Fruit fly (Drosophila melanogaster) whole organism, embryonic: ENCODE data around the gene CG11263.

ENCODE experiments used
- Antp ChIP-seq: fragments of 200-800 bp; sonication (Bioruptor generic); optimal IDR thresholded peaks from 3 replicates; lab custom pipeline; 2016; ENCODE audit warnings: missing biosample characterization, missing genetic modification characterization
- Bgb ChIP-seq: fragments of 200-800 bp; sonication (Bioruptor generic); IDR thresholded peaks from 2 replicates; pipeline ENCODE4 v1.3.6; 2022; ENCODE audit warnings: missing biosample characterization, missing genetic modification characterization; ENCODE audit not compliant: partially characterized antibody
- CG11093 ChIP-seq: fragments of 200-800 bp; sonication (Bioruptor generic); IDR thresholded peaks from 3 replicates; pipeline ENCODE4 v1.3.6; 2022; ENCODE audit warnings: missing biosample characterization, missing genetic modification characterization
- CG14050 ChIP-seq: fragments of 200-800 bp; sonication (Bioruptor generic); IDR thresholded peaks from 3 replicates; pipeline ENCODE4 v1.3.6; 2022; ENCODE audit warnings: missing biosample characterization, missing genetic modification characterization
- CG17385 ChIP-seq: fragments of 200-800 bp; sonication (Bioruptor generic); optimal IDR thresholded peaks from 3 replicates; lab custom pipeline; 2018; ENCODE audit warnings: missing biosample characterization, mild to moderate bottlenecking, missing genetic modification characterization
- CG30020 ChIP-seq: fragments of 200-800 bp; optimal IDR thresholded peaks from 2 replicates; lab custom pipeline; 2019; ENCODE audit warnings: missing biosample characterization, mild to moderate bottlenecking, missing genetic modification characterization, moderate library complexity
- CG33213 ChIP-seq: fragments of 200-800 bp; sonication (Bioruptor generic); optimal IDR thresholded peaks from 3 replicates; lab custom pipeline; 2016; ENCODE audit warnings: missing biosample characterization, missing genetic modification characterization
- CG3407 ChIP-seq: fragments of 200-800 bp; sonication (Bioruptor generic); optimal IDR thresholded peaks from 2 replicates; lab custom pipeline; 2018; ENCODE audit warnings: missing biosample characterization, mild to moderate bottlenecking, missing genetic modification characterization
- CG42726 ChIP-seq: fragments of 200-800 bp; sonication (Bioruptor generic); IDR thresholded peaks from 2 replicates; pipeline ENCODE4 v1.3.6; 2022; ENCODE audit warnings: missing biosample characterization, missing genetic modification characterization; ENCODE audit not compliant: partially characterized antibody
- CG4360 ChIP-seq: fragments of 200-800 bp; sonication (Bioruptor generic); IDR thresholded peaks from 2 replicates; pipeline ENCODE4 v1.3.6; 2022; ENCODE audit warnings: missing biosample characterization, missing genetic modification characterization
- CG6854 ChIP-seq: fragments of 200-800 bp; sonication (Bioruptor generic); optimal IDR thresholded peaks from 3 replicates; lab custom pipeline; 2017; ENCODE audit warnings: missing biosample characterization, mild to moderate bottlenecking, missing genetic modification characterization
- CG8924 ChIP-seq: fragments of 200-800 bp; optimal IDR thresholded peaks from 3 replicates; lab custom pipeline; 2019; ENCODE audit warnings: missing biosample characterization, mild to moderate bottlenecking, missing genetic modification characterization, moderate library complexity
- CG9215 ChIP-seq: fragments of 200-800 bp; sonication (Bioruptor generic); IDR thresholded peaks from 2 replicates; pipeline ENCODE4 v1.3.6; 2022; ENCODE audit warnings: missing biosample characterization, missing genetic modification characterization
- CG9609 ChIP-seq: fragments of 200-800 bp; sonication (Bioruptor generic); optimal IDR thresholded peaks from 3 replicates; lab custom pipeline; 2016; ENCODE audit warnings: missing biosample characterization, missing genetic modification characterization
- CG9817 ChIP-seq: fragments of 200-800 bp; sonication (Bioruptor generic); optimal IDR thresholded peaks from 2 replicates; lab custom pipeline; 2018; ENCODE audit warnings: missing biosample characterization, mild to moderate bottlenecking, missing genetic modification characterization, moderate library complexity
- Chrac-16 ChIP-seq: fragments of 200-800 bp; sonication (Bioruptor generic); optimal IDR thresholded peaks from 3 replicates; lab custom pipeline; 2016; ENCODE audit warnings: missing biosample characterization, missing genetic modification characterization
- CrebB ChIP-seq: fragments of 200-800 bp; sonication (Bioruptor generic); optimal IDR thresholded peaks from 3 replicates; lab custom pipeline; 2018; ENCODE audit warnings: missing biosample characterization, mild to moderate bottlenecking, missing genetic modification characterization
- Elba2 ChIP-seq: fragments of 200-800 bp; sonication (Bioruptor generic); optimal IDR thresholded peaks from 3 replicates; lab custom pipeline; 2016; ENCODE audit warnings: missing biosample characterization, missing genetic modification characterization
- Ets65A ChIP-seq: fragments of 200-800 bp; sonication (Bioruptor generic); peaks from one replicate; lab custom pipeline; 2016; ENCODE audit warnings: missing biosample characterization, missing genetic modification characterization
- GATAe ChIP-seq: fragments of 200-800 bp; sonication (Bioruptor generic); conservative IDR thresholded peaks from 2 replicates; pipeline ENCODE4 v1.3.6; 2022; ENCODE audit warnings: missing biosample characterization, missing genetic modification characterization
- HmgZ ChIP-seq: fragments of 200-800 bp; sonication (Bioruptor generic); optimal IDR thresholded peaks from 2 replicates; lab custom pipeline; 2018; ENCODE audit warnings: missing biosample characterization, mild to moderate bottlenecking, missing genetic modification characterization
- Hr78 ChIP-seq, 2 experiments: fragments of 200-800 bp in 1 of 2; fragments of >200 bp in 1 of 2; sonication (Bioruptor generic) in 1 of 2; optimal IDR thresholded peaks; 2 replicates each; lab custom pipeline; 2017 to 2019; ENCODE audit warnings: missing biosample characterization in 2 of 2, missing genetic modification characterization in 2 of 2, mild to moderate bottlenecking in 1 of 2, moderate library complexity in 1 of 2
- Hsf ChIP-seq: fragments of 200-800 bp; sonication (Bioruptor generic); optimal IDR thresholded peaks from 3 replicates; lab custom pipeline; 2016; ENCODE audit warnings: missing biosample characterization, missing genetic modification characterization
- Nf-YC ChIP-seq: fragments of 200-800 bp; optimal IDR thresholded peaks from 3 replicates; lab custom pipeline; 2019; ENCODE audit warnings: missing biosample characterization, mild to moderate bottlenecking, missing genetic modification characterization, moderate library complexity
- Stat92E ChIP-seq, 3 experiments: fragments of >200 bp in 2 of 3; fragments of 200-800 bp in 1 of 3; sonication (Bioruptor generic) in 1 of 3; optimal IDR thresholded peaks; 2 replicates each; lab custom pipeline; 2017 to 2019; ENCODE audit warnings: missing biosample characterization in 3 of 3, missing genetic modification characterization in 3 of 3, mild to moderate bottlenecking in 1 of 3, moderate library complexity in 1 of 3
- Usf ChIP-seq: fragments of 200-800 bp; sonication (Bioruptor generic); optimal IDR thresholded peaks from 2 replicates; lab custom pipeline; 2017; ENCODE audit warnings: missing genotype, missing biosample characterization, missing genetic modification characterization
- Vsx1 ChIP-seq: fragments of 200-800 bp; sonication (Bioruptor generic); optimal IDR thresholded peaks from 2 replicates; lab custom pipeline; 2017; ENCODE audit warnings: missing biosample characterization, mild to moderate bottlenecking, missing genetic modification characterization, missing genetic modification reagents
- YL-1 ChIP-seq: fragments of 200-800 bp; sonication (Bioruptor generic); optimal IDR thresholded peaks from 3 replicates; lab custom pipeline; 2017; ENCODE audit warnings: missing biosample characterization, mild to moderate bottlenecking, missing genetic modification characterization
- ato ChIP-seq: fragments of 200-800 bp; sonication (Bioruptor generic); IDR thresholded peaks from 2 replicates; pipeline ENCODE4 v1.3.6; 2022; ENCODE audit warnings: missing biosample characterization, missing genetic modification characterization; ENCODE audit not compliant: partially characterized antibody
- bigmax ChIP-seq: fragments of 200-800 bp; sonication (Bioruptor generic); optimal IDR thresholded peaks from 2 replicates; lab custom pipeline; 2018; ENCODE audit warnings: missing biosample characterization, mild to moderate bottlenecking, missing genetic modification characterization
- bsh ChIP-seq, 2 experiments: fragments of 200-800 bp; sonication (Bioruptor generic); optimal IDR thresholded peaks; 2 replicates each; lab custom pipeline; 2017 to 2018; ENCODE audit warnings: mild to moderate bottlenecking in 2 of 2, missing biosample characterization in 2 of 2, missing genetic modification characterization in 2 of 2, moderate library complexity in 1 of 2
- ci ChIP-seq: fragments of 200-800 bp; sonication (Bioruptor generic); IDR thresholded peaks from 3 replicates; pipeline ENCODE4 v1.3.6; 2022; ENCODE audit warnings: missing biosample characterization, missing genetic modification characterization
- dimm ChIP-seq: fragments of 200-800 bp; sonication (Bioruptor generic); IDR thresholded peaks from 2 replicates; pipeline ENCODE4 v1.3.6; 2022; ENCODE audit warnings: missing biosample characterization, missing genetic modification characterization
- en ChIP-seq: fragments of 200-800 bp; sonication (Bioruptor generic); optimal IDR thresholded peaks from 2 replicates; lab custom pipeline; 2016; ENCODE audit warnings: missing biosample characterization, missing genetic modification characterization
- esg ChIP-seq: fragments of 200-800 bp; sonication (Bioruptor generic); conservative IDR thresholded peaks from 2 replicates; pipeline ENCODE4 v1.3.6; 2022; ENCODE audit warnings: missing biosample characterization, missing genetic modification characterization
- kay ChIP-seq: fragments of 200-800 bp; sonication (Bioruptor generic); optimal IDR thresholded peaks from 2 replicates; lab custom pipeline; 2016; ENCODE audit warnings: missing biosample characterization, missing genetic modification characterization
- lab ChIP-seq: fragments of 200-800 bp; sonication (Bioruptor generic); optimal IDR thresholded peaks from 3 replicates; lab custom pipeline; 2017; ENCODE audit warnings: missing biosample characterization, missing genetic modification characterization, mild to moderate bottlenecking, moderate library complexity, missing genetic modification reagents
- nau ChIP-seq: fragments of 200-800 bp; sonication (Bioruptor generic); optimal IDR thresholded peaks from 3 replicates; lab custom pipeline; 2017; ENCODE audit warnings: missing biosample characterization, mild to moderate bottlenecking, missing genetic modification characterization, missing genetic modification reagents
- otp ChIP-seq: fragments of 200-800 bp; sonication (Bioruptor generic); IDR thresholded peaks from 3 replicates; pipeline ENCODE4, ENCODE4 v1.3.6; 2022; ENCODE audit warnings: missing biosample characterization, missing genetic modification characterization
- pum ChIP-seq: fragments of 200-800 bp; sonication (Bioruptor generic); optimal IDR thresholded peaks from 2 replicates; lab custom pipeline; 2016; ENCODE audit warnings: missing biosample characterization, missing genetic modification characterization
- ranshi ChIP-seq: fragments of 200-800 bp; sonication (Bioruptor generic); IDR thresholded peaks from 2 replicates; pipeline ENCODE4 v1.3.6; 2022; ENCODE audit warnings: missing biosample characterization, missing genetic modification characterization
- repo ChIP-seq: fragments of 200-800 bp; sonication (Bioruptor generic); optimal IDR thresholded peaks from 2 replicates; lab custom pipeline; 2016; ENCODE audit warnings: missing biosample characterization, missing genetic modification characterization
- rib ChIP-seq: fragments of 200-800 bp; sonication (Bioruptor generic); IDR thresholded peaks from 2 replicates; pipeline ENCODE4 v1.3.6; 2022; ENCODE audit warnings: missing biosample characterization, missing genetic modification characterization
- salm ChIP-seq: fragments of 200-800 bp; sonication (Bioruptor generic); optimal IDR thresholded peaks from 2 replicates; lab custom pipeline; 2018; ENCODE audit warnings: missing biosample characterization, mild to moderate bottlenecking, missing genetic modification characterization
- sisA ChIP-seq: fragments of 200-800 bp; sonication (Bioruptor generic); IDR thresholded peaks from 2 replicates; pipeline ENCODE4 v1.3.6; 2022; ENCODE audit warnings: missing biosample characterization, missing genetic modification characterization
- sqz ChIP-seq: fragments of 200-800 bp; sonication (Bioruptor generic); optimal IDR thresholded peaks from 3 replicates; lab custom pipeline; 2018; ENCODE audit warnings: missing biosample characterization, mild to moderate bottlenecking, missing genetic modification characterization
- sr ChIP-seq: fragments of 200-800 bp; sonication (Bioruptor generic); IDR thresholded peaks from 3 replicates; pipeline ENCODE4 v1.3.6; 2022; ENCODE audit warnings: missing biosample characterization, missing genetic modification characterization
- stc ChIP-seq: fragments of 200-800 bp; sonication (Bioruptor generic); IDR thresholded peaks from 2 replicates; pipeline ENCODE4 v1.3.6; 2022; ENCODE audit warnings: missing biosample characterization, missing genetic modification characterization
- stwl ChIP-seq: fragments of 200-800 bp; sonication (Bioruptor generic); optimal IDR thresholded peaks from 3 replicates; lab custom pipeline; 2018; ENCODE audit warnings: missing biosample characterization, mild to moderate bottlenecking, missing genetic modification characterization, moderate library complexity
- tgo ChIP-seq: fragments of 200-800 bp; sonication (Bioruptor generic); IDR thresholded peaks from 3 replicates; pipeline ENCODE4 v1.3.6; 2022; ENCODE audit warnings: missing biosample characterization, missing genetic modification characterization
- ttk ChIP-seq: fragments of 200-800 bp; sonication (Bioruptor generic); IDR thresholded peaks from 2 replicates; pipeline ENCODE4 v2.1.2; 2022; ENCODE audit warnings: missing biosample characterization, missing genetic modification characterization

Gene CG11263

DNA sequence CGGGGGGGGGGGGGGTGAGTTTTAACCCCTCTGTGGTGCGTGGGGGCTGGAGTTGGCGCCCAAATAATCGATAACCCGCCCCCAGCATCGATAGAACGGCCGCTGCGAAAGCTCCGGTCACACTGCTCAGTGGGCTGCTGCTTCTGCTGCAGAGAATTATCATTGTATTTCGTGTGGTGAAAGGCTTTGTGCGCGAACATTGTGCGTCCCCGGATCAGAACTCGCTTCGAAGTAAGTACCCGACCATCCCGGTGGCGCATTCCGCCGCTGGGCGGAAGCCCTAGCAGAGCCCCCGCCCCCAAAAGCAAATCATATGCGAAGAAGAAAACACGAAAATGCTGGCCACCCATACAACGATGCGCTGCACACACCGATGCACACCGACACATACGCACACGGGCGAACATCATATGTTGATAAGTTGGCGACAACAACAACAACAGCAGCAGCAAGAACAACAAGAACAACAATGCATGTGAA lies 37.8 kb downstream of the CG11263 start, which contains the start of gene Syx13 (continued):
- TF ChIP-seq CG8924 (tag; lab: Kevin White, UChicago) (peak; percentile 21), Stat92E (GFP tag; optimal IDR thresholded peaks at IDR 0.05; lab: Kevin White, UChicago) (peak in 1 of 3 experiments; percentile 21), CG9817 (tag; lab: Kevin White, UChicago) (no peak), rib (GFP tag; lab: Robert Waterston, UW) (0 out of 2 replicates have a peak, but pooled peaks have one; percentile 14), repo (GFP tag; lab: Kevin White, UChicago) (no peak), CG4360 (GFP tag; lab: Robert Waterston, UW) (peak; percentile 99), otp (GFP tag; lab: Robert Waterston, UW) (no peak), HmgZ (tag; lab: Kevin White, UChicago) (peak; percentile 69), bigmax (GFP tag; lab: Kevin White, UChicago) (peak; percentile 39), Bgb (GFP tag; lab: Robert Waterston, UW) (peak; percentile 85), dimm (GFP tag; lab: Robert Waterston, UW) (no peak), lab (GFP tag; lab: Kevin White, UChicago) (peak; percentile 39), sr (GFP tag; lab: Robert Waterston, UW) (peak; percentile 59; the same call in 1 of the 3 replicates), kay (peak; percentile 57), tgo (no peak), stc (no peak), CrebB (peak; percentile 14), Usf (no peak), Vsx1 (GFP tag; lab: Kevin White, UChicago) (no peak), CG3407 (GFP tag; lab: Kevin White, UChicago) (no peak), en (no peak), CG11093 (no peak), CG6854 (GFP tag; lab: Kevin White, UChicago) (no peak), sisA (no peak), CG14050 (no peak), bsh (GFP tag; optimal IDR thresholded peaks at IDR 0.05; lab: Kevin White, UChicago) (no peak), ranshi (GFP tag; lab: Robert Waterston, UW) (no peak), sqz (GFP tag; lab: Kevin White, UChicago) (no peak), pum (GFP tag; lab: Kevin White, UChicago) (no peak), Hsf (no peak), GATAe (GFP tag; lab: Robert Waterston, UW) (no peak), ci (GFP tag; lab: Robert Waterston, UW) (peak; percentile 25; the same call in 2 of the 3 replicates), Antp (no peak), esg (GFP tag; lab: Robert Waterston, UW) (no peak), ato (peak; percentile 69), CG33213 (GFP tag; lab: Kevin White, UChicago) (no peak), nau (no peak), salm (tag; lab: Kevin White, UChicago) (peak; percentile 3), CG9215 (GFP tag; lab: Robert Waterston, UW) (no peak), CG9609 (no peak), Chrac-16 (GFP tag; lab: Kevin White, UChicago) (no peak), CG30020 (tag; lab: Kevin White, UChicago) (peak; percentile 23), stwl (tag; lab: Kevin White, UChicago) (peak; percentile 28), CG42726 (GFP tag; lab: Robert Waterston, UW) (peak; percentile 77), CG17385 (GFP tag; lab: Kevin White, UChicago) (peak; percentile 68), Ets65A (GFP tag; lab: Kevin White, UChicago) (no peak), Nf-YC (tag; lab: Kevin White, UChicago) (peak; percentile 59), YL-1 (GFP tag; lab: Kevin White, UChicago) (peak; percentile 95), Elba2 (GFP tag; lab: Kevin White, UChicago) (no peak), ttk (peak; percentile 52), Hr78 (GFP tag; optimal IDR thresholded peaks at IDR 0.05; lab: Kevin White, UChicago) (peak in 1 of 2 experiments; percentile 1)
